Worm (Caenorhabditis elegans) whole organism, young adult: ENCODE results near the gene str-52.
A peak's percentile ranks its signal among the peaks of the same experiment; 100 is the strongest.

Experiments used
- B0019.2 ChIP-seq: fragments of 200-800 bp; sonication (Bioruptor generic); conservative IDR thresholded peaks from 2 replicates; pipeline ENCODE4 v1.3.6; 2022; ENCODE audit warnings: missing genetic modification reagents, missing genetic modification characterization, missing compliant biosample characterization
- C06A6.2 ChIP-seq: fragments of 200-800 bp; sonication (Bioruptor generic); conservative IDR thresholded peaks from 2 replicates; pipeline ENCODE4 v1.3.6; 2022; ENCODE audit warnings: missing genetic modification characterization, missing compliant biosample characterization
- C17E4.6 ChIP-seq: fragments of 200-800 bp; sonication (Bioruptor generic); IDR thresholded peaks from 2 replicates; pipeline ENCODE4 v1.3.6; 2022; ENCODE audit warnings: missing genetic modification reagents, missing genetic modification characterization, missing compliant biosample characterization
- F39B2.1 ChIP-seq: fragments of 200-800 bp; sonication (Bioruptor generic); IDR thresholded peaks from 2 replicates; pipeline ENCODE4 v1.3.6; 2022; ENCODE audit warnings: missing genetic modification reagents, missing genetic modification characterization, missing compliant biosample characterization
- F52B5.7 ChIP-seq: sonication (generic microtip); optimal IDR thresholded peaks from 2 replicates; lab custom pipeline; 2016; ENCODE audit warnings: mild to moderate bottlenecking, missing genetic modification characterization, missing compliant biosample characterization
- F55B11.4 ChIP-seq: sonication (generic microtip); optimal IDR thresholded peaks from 2 replicates; lab custom pipeline; 2016; ENCODE audit warnings: missing compliant biosample characterization, missing genetic modification characterization, borderline replicate concordance; ENCODE audit not compliant: insufficient read depth
- F57A8.1 ChIP-seq: fragments of 200-800 bp; sonication (Bioruptor generic); optimal IDR thresholded peaks from 2 replicates; lab custom pipeline; 2018; ENCODE audit warnings: mild to moderate bottlenecking, missing genetic modification characterization, moderate library complexity, missing compliant biosample characterization
- K11D2.4 ChIP-seq: fragments of 200-800 bp; sonication (Bioruptor generic); IDR thresholded peaks from 2 replicates; pipeline ENCODE4 v1.3.6; 2022; ENCODE audit warnings: missing genetic modification reagents, missing genetic modification characterization, missing compliant biosample characterization
- T26A5.8 ChIP-seq: sonication (generic microtip); optimal IDR thresholded peaks from 2 replicates; lab custom pipeline; 2016; ENCODE audit warnings: missing genetic modification characterization, missing compliant biosample characterization
- Y67H2A.10 ChIP-seq: fragments of 200-800 bp; sonication (Bioruptor generic); conservative IDR thresholded peaks from 2 replicates; pipeline ENCODE4 v1.3.6; 2022; ENCODE audit warnings: missing genetic modification reagents, missing genetic modification characterization, missing compliant biosample characterization
- Y95B8A.8 ChIP-seq: fragments of 200-800 bp; sonication (Bioruptor generic); IDR thresholded peaks from 2 replicates; pipeline ENCODE4 v1.3.6; 2022; ENCODE audit warnings: missing genetic modification reagents, missing genetic modification characterization, missing compliant biosample characterization
- athp-1 ChIP-seq: sonication (generic microtip); optimal IDR thresholded peaks from 2 replicates; lab custom pipeline; 2017; ENCODE audit warnings: mild to moderate bottlenecking, missing genetic modification characterization, missing compliant biosample characterization
- attf-6 ChIP-seq: fragments of 200-800 bp; sonication (Bioruptor generic); IDR thresholded peaks from 2 replicates; pipeline ENCODE4 v1.3.6; 2022; ENCODE audit warnings: missing genetic modification reagents, missing genetic modification characterization, missing compliant biosample characterization
- bed-1 ChIP-seq: fragments of 200-800 bp; sonication (Bioruptor generic); IDR thresholded peaks from 2 replicates; pipeline ENCODE4 v1.3.6; 2022; ENCODE audit warnings: missing genetic modification reagents, missing genetic modification characterization, missing compliant biosample characterization
- bed-2 ChIP-seq: fragments of 200-800 bp; sonication (Bioruptor generic); IDR thresholded peaks from 2 replicates; pipeline ENCODE4 v1.3.6; 2022; ENCODE audit warnings: missing genetic modification reagents, missing genetic modification characterization, missing compliant biosample characterization
- ceh-100 ChIP-seq: fragments of 200-800 bp; sonication (Bioruptor generic); IDR thresholded peaks from 2 replicates; pipeline ENCODE4 v1.3.6; 2022; ENCODE audit warnings: missing genetic modification reagents, missing genetic modification characterization, missing compliant biosample characterization
- ceh-40 ChIP-seq: fragments of 200-800 bp; sonication (Bioruptor generic); IDR thresholded peaks from 2 replicates; pipeline ENCODE4 v1.3.6; 2022; ENCODE audit warnings: missing genetic modification characterization, missing compliant biosample characterization
- ceh-58 ChIP-seq: fragments of 200-800 bp; sonication (Bioruptor generic); IDR thresholded peaks from 2 replicates; pipeline ENCODE4 v1.3.6; 2022; ENCODE audit warnings: missing genetic modification characterization, missing compliant biosample characterization
- chd-7 ChIP-seq: sonication (generic microtip); optimal IDR thresholded peaks from 2 replicates; lab custom pipeline; 2016; ENCODE audit warnings: mild to moderate bottlenecking, missing genetic modification characterization, moderate library complexity, missing compliant biosample characterization
- die-1 ChIP-seq: sonication (generic microtip); optimal IDR thresholded peaks from 2 replicates; lab custom pipeline; 2016; ENCODE audit warnings: missing genotype, mild to moderate bottlenecking, missing genetic modification characterization, missing compliant biosample characterization
- efl-1 ChIP-seq: fragments of 150-350 bp; optimal IDR thresholded peaks from 2 replicates; lab custom pipeline; 2014; ENCODE audit warnings: missing biosample characterization, missing genetic modification reagents, missing genetic modification characterization
- egrh-3 ChIP-seq: fragments of 200-800 bp; sonication (Bioruptor generic); IDR thresholded peaks from 2 replicates; pipeline ENCODE4 v1.3.6; 2022; ENCODE audit warnings: missing genetic modification reagents, missing genetic modification characterization, missing compliant biosample characterization
- ets-4 ChIP-seq: fragments of 200-800 bp; sonication (Bioruptor generic); optimal IDR thresholded peaks from 2 replicates; lab custom pipeline; 2018; ENCODE audit warnings: mild to moderate bottlenecking, missing genetic modification characterization, missing compliant biosample characterization
- hlh-12 ChIP-seq: sonication (generic microtip); optimal IDR thresholded peaks from 2 replicates; lab custom pipeline; 2016; ENCODE audit warnings: missing genetic modification characterization, missing compliant biosample characterization
- hmg-1.2 ChIP-seq: fragments of 200-800 bp; sonication (Bioruptor generic); IDR thresholded peaks from 2 replicates; pipeline ENCODE4 v1.3.6; 2022; ENCODE audit warnings: missing genetic modification reagents, missing genetic modification characterization, missing compliant biosample characterization
- let-526 ChIP-seq: fragments of 200-800 bp; sonication (Bioruptor generic); IDR thresholded peaks from 2 replicates; pipeline ENCODE4 v1.3.6; 2022; ENCODE audit warnings: missing genetic modification reagents, missing genetic modification characterization, missing compliant biosample characterization
- madf-8 ChIP-seq: fragments of 200-800 bp; sonication (Bioruptor generic); conservative IDR thresholded peaks from 2 replicates; pipeline ENCODE4 v1.3.6; 2022; ENCODE audit warnings: missing genetic modification reagents, missing genetic modification characterization, missing compliant biosample characterization
- mes-4 ChIP-seq: sonication (generic microtip); optimal IDR thresholded peaks from 2 replicates; lab custom pipeline; 2016; ENCODE audit warnings: missing genotype, missing genetic modification characterization, missing compliant biosample characterization
- nhr-179 ChIP-seq: sonication (generic microtip); optimal IDR thresholded peaks from 2 replicates; lab custom pipeline; 2016; ENCODE audit warnings: mild to moderate bottlenecking, missing genetic modification characterization, missing compliant biosample characterization
- nhr-27 ChIP-seq: fragments of 200-800 bp; sonication (Bioruptor generic); optimal IDR thresholded peaks from 2 replicates; lab custom pipeline; 2018; ENCODE audit warnings: mild to moderate bottlenecking, missing genetic modification characterization, moderate library complexity, missing compliant biosample characterization
- nhr-90 ChIP-seq: sonication (generic microtip); optimal IDR thresholded peaks from 2 replicates; lab custom pipeline; 2016; ENCODE audit warnings: missing genotype, mild to moderate bottlenecking, missing genetic modification characterization, missing compliant biosample characterization
- sdz-38 ChIP-seq: sonication (generic microtip); optimal IDR thresholded peaks from 2 replicates; lab custom pipeline; 2016; ENCODE audit warnings: missing genotype, missing genetic modification characterization, missing compliant biosample characterization
- sea-2 ChIP-seq: fragments of 200-800 bp; sonication (Bioruptor generic); IDR thresholded peaks from 2 replicates; pipeline ENCODE4 v1.3.6; 2022; ENCODE audit warnings: missing genetic modification characterization, missing compliant biosample characterization
- snpc-1.3 ChIP-seq: sonication (generic microtip); optimal IDR thresholded peaks from 2 replicates; lab custom pipeline; 2017; ENCODE audit warnings: missing genetic modification characterization, mild to moderate bottlenecking, missing compliant biosample characterization, antibody characterized with exemption, moderate library complexity, missing genotype, missing genetic modification reagents; ENCODE audit not compliant: insufficient read depth
- snpc-4 ChIP-seq, 5 experiments: fragments of 150-350 bp in 1 of 5; sonication (generic microtip) in 4 of 5; optimal IDR thresholded peaks; 2 replicates each; lab custom pipeline; 2014 to 2018; ENCODE audit warnings: missing genetic modification characterization in 5 of 5, missing biosample characterization in 3 of 5, antibody characterized with exemption in 2 of 5, mild to moderate bottlenecking in 2 of 5, missing compliant biosample characterization in 2 of 5, missing genotype in 2 of 5, moderate library complexity in 2 of 5, missing genetic modification reagents in 1 of 5
- tbp1 ChIP-seq: fragments of 200-800 bp; sonication (Bioruptor generic); optimal IDR thresholded peaks from 2 replicates; lab custom pipeline; 2018; ENCODE audit warnings: mild to moderate bottlenecking, missing genetic modification characterization, missing compliant biosample characterization
- zim-3 ChIP-seq: sonication (generic microtip); optimal IDR thresholded peaks from 2 replicates; lab custom pipeline; 2017; ENCODE audit warnings: mild to moderate bottlenecking, missing genetic modification characterization, moderate library complexity, missing compliant biosample characterization

Gene str-52

DNA sequence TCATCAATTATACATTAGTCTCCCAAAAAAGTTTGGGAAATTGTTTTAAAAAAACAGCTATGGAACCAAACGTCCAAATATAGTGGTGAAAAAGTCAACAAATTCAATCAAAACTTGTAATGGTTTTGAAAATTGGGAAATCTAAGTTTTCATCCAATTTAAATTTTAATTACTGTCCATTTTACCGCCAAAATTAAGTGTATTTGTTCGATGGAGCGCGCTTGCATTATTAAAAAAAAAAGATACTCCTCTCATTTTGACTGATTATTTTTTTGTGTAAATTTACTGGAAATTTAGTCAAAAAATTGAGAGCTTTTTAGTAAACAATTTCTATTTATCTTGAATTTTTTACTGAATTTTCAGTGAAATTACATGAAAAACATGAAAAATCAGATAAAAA lies 28.5 kb upstream of the str-52 start:
- no peak for TF ChIP-seq attf-6
- TF ChIP-seq athp-1 (tag; lab: Kevin White, UChicago) = no peak
- no peak for TF ChIP-seq bed-1 (GFP tag; lab: Robert Waterston, UW)
- no peak for TF ChIP-seq die-1 (tag; lab: Kevin White, UChicago)
- no peak for TF ChIP-seq bed-2 (GFP tag; lab: Robert Waterston, UW)
- no peak for TF ChIP-seq tbp1 (GFP tag; lab: Kevin White, UChicago)
- TF ChIP-seq F39B2.1 (GFP tag; lab: Robert Waterston, UW) = no peak

DNA sequence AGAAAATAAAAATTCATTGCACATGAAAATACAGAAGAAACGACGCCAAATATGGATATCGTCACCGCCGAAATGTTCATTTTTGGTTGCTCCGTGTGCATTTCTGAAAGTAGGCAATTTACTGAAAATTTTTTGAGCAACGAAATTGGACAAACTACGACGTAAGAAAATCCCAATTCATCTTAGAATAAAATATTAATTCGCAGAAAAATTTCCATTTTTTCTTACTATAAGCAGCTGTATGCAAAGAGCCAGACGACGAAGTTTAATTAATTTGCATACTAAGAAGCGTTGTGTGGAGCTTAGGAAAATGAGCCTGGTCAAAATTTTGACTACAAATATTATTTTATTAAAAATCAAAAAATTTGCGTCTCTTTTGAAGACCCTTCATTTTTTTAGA lies 20.7 kb upstream of the str-52 start, which contains the start of gene srbc-19:
srbc-19 (minus strand) TSS at position 101 of the 400 bp plus-strand sequence.
- TF ChIP-seq hmg-1.2 (GFP tag; lab: Robert Waterston, UW) (no peak), nhr-179 (tag; lab: Kevin White, UChicago) (no peak), T26A5.8 (tag; lab: Kevin White, UChicago) (no peak), ets-4 (GFP tag; lab: Kevin White, UChicago) (no peak), attf-6 (no peak), snpc-1.3 (tag; lab: Kevin White, UChicago) (no peak), K11D2.4 (GFP tag; lab: Robert Waterston, UW) (no peak), nhr-90 (tag; lab: Kevin White, UChicago) (no peak), ceh-58 (GFP tag; lab: Robert Waterston, UW) (no peak), egrh-3 (GFP tag; lab: Robert Waterston, UW) (no peak)

DNA sequence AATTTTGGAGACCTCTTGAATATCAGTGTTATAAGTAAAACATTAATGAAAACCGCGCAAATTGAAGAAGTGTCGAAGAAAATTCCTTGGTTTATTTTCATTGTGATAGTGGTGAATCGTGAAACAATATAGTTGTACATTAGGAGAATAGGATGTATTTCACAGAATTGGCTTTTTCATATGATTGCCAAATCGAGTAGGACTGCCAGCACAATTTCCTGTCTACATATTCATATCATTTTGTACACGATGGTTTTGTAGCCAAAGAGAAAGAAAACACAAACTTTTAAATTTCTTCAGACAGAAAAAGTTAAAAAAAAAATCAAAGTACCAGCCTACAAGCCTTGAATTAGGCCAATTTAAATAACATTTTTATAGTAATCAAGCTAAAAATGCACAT lies 17.8 kb upstream of the str-52 start, which contains the start of gene str-255:
str-255 (minus strand) TSS at position 101 of the 400 bp plus-strand sequence.
- TF ChIP-seq hmg-1.2 (GFP tag; lab: Robert Waterston, UW) (no peak), hlh-12 (tag; lab: Kevin White, UChicago) (no peak)

DNA sequence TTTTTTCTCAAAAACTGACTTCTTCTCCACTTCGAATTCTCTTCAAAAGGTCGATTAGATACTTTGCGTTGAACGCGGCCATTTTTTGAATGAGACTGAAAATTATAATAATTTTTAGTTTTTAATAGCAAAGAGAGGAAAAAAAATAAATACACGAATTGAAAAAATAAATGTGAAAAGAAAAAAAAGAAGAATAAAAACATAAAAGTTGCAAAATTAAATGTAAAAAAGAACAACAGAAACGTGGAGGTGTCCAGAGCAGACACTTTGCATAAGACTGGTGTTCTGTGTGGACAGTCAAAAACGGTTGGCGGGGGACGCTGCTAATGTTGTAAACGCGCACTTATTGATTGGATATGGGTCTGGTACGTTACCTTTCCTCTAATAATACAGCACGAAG lies 13.4 kb upstream of the str-52 start, which contains the start of gene C45H4.14:
C45H4.14 (minus strand) TSS at position 101 of the 400 bp plus-strand sequence.
- TF ChIP-seq Y95B8A.8 (GFP tag; lab: Robert Waterston, UW) = no peak
- TF ChIP-seq Y67H2A.10 (GFP tag; lab: Robert Waterston, UW) = no peak
- TF ChIP-seq nhr-27 (tag; lab: Kevin White, UChicago) = no peak
- no peak for TF ChIP-seq zim-3 (tag; lab: Kevin White, UChicago)
- TF ChIP-seq madf-8 (GFP tag; lab: Robert Waterston, UW) = 0 out of 2 replicates have a peak, but pooled peaks have one; percentile 9
- no peak for TF ChIP-seq ceh-100 (GFP tag; lab: Robert Waterston, UW)
- no peak for TF ChIP-seq chd-7 (tag; lab: Kevin White, UChicago)
- no peak for TF ChIP-seq sea-2
- no peak for TF ChIP-seq attf-6
- TF ChIP-seq efl-1 (GFP tag; lab: Kevin White, UChicago) = peak; percentile 45
- no peak for TF ChIP-seq F55B11.4
- no peak for TF ChIP-seq mes-4 (tag; lab: Kevin White, UChicago)
- TF ChIP-seq sdz-38 = no peak
- TF ChIP-seq, all 124 proteins: peak for 2

DNA sequence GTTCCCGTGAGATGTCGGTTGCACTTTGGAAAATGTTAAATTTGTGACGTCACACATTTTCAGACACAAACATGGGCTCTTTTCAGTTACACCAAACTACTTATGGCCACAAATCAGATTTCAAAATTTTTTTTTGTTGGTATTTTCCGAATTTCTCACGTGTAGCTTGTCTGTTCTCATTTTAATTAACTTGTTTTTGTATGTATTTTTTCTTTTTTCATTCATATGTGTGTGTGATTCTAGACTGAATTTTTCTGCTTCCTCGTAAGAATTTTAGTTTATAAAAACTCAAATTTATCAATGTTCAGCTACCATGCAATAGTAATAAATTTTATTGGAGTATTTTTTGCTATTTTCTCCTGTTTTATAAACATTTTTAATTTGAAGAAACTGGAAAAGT lies 10.9 kb upstream of the str-52 start, which contains the start of gene srbc-22:
srbc-22 (plus strand) TSS at position 301 of the 400 bp plus-strand sequence.
- no peak for TF ChIP-seq snpc-4 (GFP tag; optimal IDR thresholded peaks at IDR 0.05; lab: Kevin White, UChicago)
- TF ChIP-seq snpc-4 (tag; optimal IDR thresholded peaks at IDR 0.05; lab: Kevin White, UChicago) = no peak
- TF ChIP-seq athp-1 (tag; lab: Kevin White, UChicago) = no peak
- TF ChIP-seq hlh-12 (tag; lab: Kevin White, UChicago) = no peak
- TF ChIP-seq ceh-40 (GFP tag; lab: Robert Waterston, UW) = no peak
- TF ChIP-seq C17E4.6 = no peak
- no peak for TF ChIP-seq C06A6.2 (GFP tag; lab: Robert Waterston, UW)
- no peak for TF ChIP-seq let-526
- no peak for TF ChIP-seq hmg-1.2 (GFP tag; lab: Robert Waterston, UW)
- no peak for TF ChIP-seq F57A8.1 (GFP tag; lab: Kevin White, UChicago)
- no peak for TF ChIP-seq B0019.2 (GFP tag; lab: Robert Waterston, UW)
- no peak for TF ChIP-seq F52B5.7 (tag; lab: Kevin White, UChicago)
